Worm (Caenorhabditis elegans) whole organism, late embryonic: ENCODE data around the gene C44C10.12.

Experiments used
- C08G9.2 ChIP-seq: sonication (generic microtip); optimal IDR thresholded peaks from 2 replicates; lab custom pipeline; 2016; ENCODE audit warnings: mild to moderate bottlenecking, missing genetic modification characterization, moderate library complexity, missing compliant biosample characterization
- F13H6.1 ChIP-seq: sonication (generic microtip); optimal IDR thresholded peaks from 2 replicates; lab custom pipeline; 2016; ENCODE audit warnings: missing genetic modification characterization, missing compliant biosample characterization
- K09A11.1 ChIP-seq: sonication (generic microtip); optimal IDR thresholded peaks from 2 replicates; lab custom pipeline; 2017; ENCODE audit warnings: antibody characterized with exemption, mild to moderate bottlenecking, missing genetic modification characterization, missing compliant biosample characterization; ENCODE audit not compliant: insufficient read depth
- ahr-1 ChIP-seq: sonication (generic microtip); optimal IDR thresholded peaks from 2 replicates; lab custom pipeline; 2016; ENCODE audit warnings: missing genetic modification characterization, missing compliant biosample characterization
- ceh-22 ChIP-seq: sonication (generic microtip); optimal IDR thresholded peaks from 2 replicates; lab custom pipeline; 2017; ENCODE audit warnings: missing biosample characterization, missing genetic modification characterization
- ceh-30 ChIP-seq: fragments of 150-350 bp; optimal IDR thresholded peaks from 2 replicates; lab custom pipeline; 2014; ENCODE audit warnings: missing biosample characterization, missing genetic modification characterization
- ceh-31 ChIP-seq: sonication (generic microtip); optimal IDR thresholded peaks from 2 replicates; lab custom pipeline; 2016; ENCODE audit warnings: missing genetic modification characterization, missing compliant biosample characterization
- ceh-34 ChIP-seq: sonication (generic microtip); optimal IDR thresholded peaks from 2 replicates; lab custom pipeline; 2016; ENCODE audit warnings: mild to moderate bottlenecking, missing genetic modification characterization, missing compliant biosample characterization
- ceh-45 ChIP-seq: fragments of 200-800 bp; sonication (Bioruptor generic); IDR thresholded peaks from 2 replicates; pipeline ENCODE4 v1.3.6; 2022; ENCODE audit warnings: missing genetic modification reagents, missing genetic modification characterization, missing compliant biosample characterization
- ceh-6 ChIP-seq: fragments of 200-800 bp; sonication (Bioruptor generic); optimal IDR thresholded peaks from 2 replicates; lab custom pipeline; 2018; ENCODE audit warnings: mild to moderate bottlenecking, missing genetic modification characterization, missing compliant biosample characterization
- dmd-4 ChIP-seq: sonication (generic microtip); optimal IDR thresholded peaks from 2 replicates; lab custom pipeline; 2016; ENCODE audit warnings: borderline replicate concordance, missing genetic modification characterization, missing compliant biosample characterization
- elt-4 ChIP-seq: sonication (generic microtip); optimal IDR thresholded peaks from 2 replicates; lab custom pipeline; 2016; ENCODE audit warnings: missing genetic modification characterization, missing compliant biosample characterization
- ets-4 ChIP-seq: sonication (generic microtip); optimal IDR thresholded peaks from 2 replicates; lab custom pipeline; 2016; ENCODE audit warnings: missing genetic modification characterization, missing compliant biosample characterization
- eyg-1 ChIP-seq: sonication (generic microtip); optimal IDR thresholded peaks from 2 replicates; lab custom pipeline; 2016; ENCODE audit warnings: missing genotype, missing genetic modification characterization, missing compliant biosample characterization
- fax-1 ChIP-seq: sonication (generic microtip); optimal IDR thresholded peaks from 2 replicates; lab custom pipeline; 2016; ENCODE audit warnings: missing genotype, missing genetic modification characterization, missing compliant biosample characterization
- fkh-10 ChIP-seq: fragments of 150-350 bp; optimal IDR thresholded peaks from 2 replicates; lab custom pipeline; 2014; ENCODE audit warnings: missing biosample characterization, missing genetic modification reagents, missing genetic modification characterization
- hlh-15 ChIP-seq: sonication (generic microtip); optimal IDR thresholded peaks from 2 replicates; lab custom pipeline; 2016; ENCODE audit warnings: missing genetic modification characterization, missing compliant biosample characterization
- hlh-30 ChIP-seq: sonication (generic microtip); optimal IDR thresholded peaks from 2 replicates; lab custom pipeline; 2017; ENCODE audit warnings: antibody characterized with exemption, missing genetic modification characterization, missing compliant biosample characterization; ENCODE audit not compliant: insufficient read depth
- hlh-6 ChIP-seq: sonication (generic microtip); optimal IDR thresholded peaks from 2 replicates; lab custom pipeline; 2016; ENCODE audit warnings: missing genotype, missing genetic modification characterization, missing compliant biosample characterization
- hlh-8 ChIP-seq: sonication (generic microtip); optimal IDR thresholded peaks from 2 replicates; lab custom pipeline; 2016; ENCODE audit warnings: missing genotype, missing genetic modification characterization, missing compliant biosample characterization
- lim-6 ChIP-seq: sonication (generic microtip); optimal IDR thresholded peaks from 2 replicates; lab custom pipeline; 2016; ENCODE audit warnings: missing genetic modification characterization, missing compliant biosample characterization
- lin-11 ChIP-seq: fragments of 200-800 bp; sonication (Bioruptor generic); optimal IDR thresholded peaks from 2 replicates; lab custom pipeline; 2018; ENCODE audit warnings: mild to moderate bottlenecking, missing genetic modification characterization, missing compliant biosample characterization
- nhr-11 ChIP-seq: fragments of 150-350 bp; optimal IDR thresholded peaks from 2 replicates; lab custom pipeline; 2014; ENCODE audit warnings: missing biosample characterization, missing genetic modification characterization
- pax-1 ChIP-seq: fragments of 150-350 bp; optimal IDR thresholded peaks from 2 replicates; lab custom pipeline; 2014; ENCODE audit warnings: missing biosample characterization, missing genetic modification characterization
- pha-4 ChIP-seq: fragments of 150-350 bp; optimal IDR thresholded peaks from 2 replicates; lab custom pipeline; 2018; ENCODE audit warnings: missing biosample characterization, missing genetic modification reagents, missing genetic modification characterization
- pqm-1 ChIP-seq: sonication (generic microtip); optimal IDR thresholded peaks from 2 replicates; lab custom pipeline; 2016; ENCODE audit warnings: missing genetic modification characterization, missing compliant biosample characterization
- rnt-1 ChIP-seq: sonication (generic microtip); optimal IDR thresholded peaks from 2 replicates; lab custom pipeline; 2016; ENCODE audit warnings: missing genetic modification characterization, missing compliant biosample characterization
- syd-9 ChIP-seq: sonication (generic microtip); optimal IDR thresholded peaks from 2 replicates; lab custom pipeline; 2016; ENCODE audit warnings: mild to moderate bottlenecking, missing genetic modification characterization, moderate library complexity, missing compliant biosample characterization
- tbx-7 ChIP-seq: sonication (generic microtip); optimal IDR thresholded peaks from 2 replicates; lab custom pipeline; 2016; ENCODE audit warnings: missing genotype, missing genetic modification characterization, missing compliant biosample characterization
- unc-3 ChIP-seq, 2 experiments: fragments of 200-800 bp in 1 of 2; sonication (Bioruptor generic) in 1 of 2; sonication (generic microtip) in 1 of 2; conservative IDR thresholded peaks in 1 of 2; optimal IDR thresholded peaks in 1 of 2; 2 replicates each; pipeline versions ENCODE4 v1.3.6 to Lab custom; 2016 to 2022; ENCODE audit warnings: missing compliant biosample characterization in 2 of 2, missing genetic modification characterization in 2 of 2, missing genetic modification reagents in 1 of 2
- unc-42 ChIP-seq: sonication (generic microtip); optimal IDR thresholded peaks from 2 replicates; lab custom pipeline; 2016; ENCODE audit warnings: missing genotype, missing genetic modification characterization, missing compliant biosample characterization
- zip-5 ChIP-seq: sonication (generic microtip); optimal IDR thresholded peaks from 2 replicates; lab custom pipeline; 2016; ENCODE audit warnings: missing genetic modification characterization, missing compliant biosample characterization
- ztf-16 ChIP-seq: sonication (generic microtip); optimal IDR thresholded peaks from 2 replicates; lab custom pipeline; 2017; ENCODE audit warnings: missing genetic modification characterization, missing compliant biosample characterization

Gene C44C10.12

ce11 chrX:11702236-11702635 is 5.4 kb downstream of the C44C10.12 start, which contains the start of gene C44C10.3:
Gene C44C10.3 (plus strand): TSS chrX:11702536.
- TF ChIP-seq nhr-11 (tag; lab: Kevin White, UChicago), result no peak
- no peak for TF ChIP-seq pax-1 (tag; lab: Kevin White, UChicago)
- no peak for TF ChIP-seq lim-6 (tag; lab: Kevin White, UChicago)
- TF ChIP-seq lin-11, result no peak
- no peak for TF ChIP-seq ceh-34
- TF ChIP-seq hlh-15 (tag; lab: Kevin White, UChicago), result no peak
- TF ChIP-seq ztf-16 (tag; lab: Kevin White, UChicago), result no peak
- no peak for TF ChIP-seq ceh-30 (tag; lab: Kevin White, UChicago)
- TF ChIP-seq ceh-22 (tag; lab: Kevin White, UChicago), result no peak
- no peak for TF ChIP-seq ahr-1 (tag; lab: Kevin White, UChicago)

- TF ChIP-seq unc-42 (peak; percentile 11), dmd-4 (tag; lab: Kevin White, UChicago) (no peak), fax-1 (tag; lab: Kevin White, UChicago) (no peak), eyg-1 (tag; lab: Kevin White, UChicago) (no peak), hlh-6 (tag; lab: Kevin White, UChicago) (no peak)
Measured at ce11 chrX:11710229-11710628, 13.4 kb downstream of the C44C10.12 start, which contains the start of gene C44C10.11. Gene C44C10.11 (minus strand): TSS chrX:11710343.

- TF ChIP-seq hlh-8 (tag; lab: Kevin White, UChicago) (no peak), ceh-45 (GFP tag; lab: Robert Waterston, UW) (0 out of 2 replicates have a peak, but pooled peaks have one; percentile 14), ets-4 (tag; lab: Kevin White, UChicago) (no peak), elt-4 (tag; lab: Kevin White, UChicago) (peak; percentile 69), pha-4 (tag; lab: Kevin White, UChicago) (no peak)
Measured at ce11 chrX:11711437-11712080, 14.8 kb downstream of the C44C10.12 start.

ce11 chrX:11712230-11712853 is 15.5 kb downstream of the C44C10.12 start, which contains the start of gene col-180:
Gene col-180 (minus strand): TSS chrX:11712280.
- TF ChIP-seq ceh-31, result no peak
- no peak for TF ChIP-seq ceh-6
- no peak for TF ChIP-seq F13H6.1 (tag; lab: Kevin White, UChicago)
- no peak for TF ChIP-seq zip-5 (tag; lab: Kevin White, UChicago)
- no peak for TF ChIP-seq C08G9.2 (tag; lab: Kevin White, UChicago)
- no peak for TF ChIP-seq ceh-30 (tag; lab: Kevin White, UChicago)
- TF ChIP-seq tbx-7 (tag; lab: Kevin White, UChicago), result no peak
- no peak for TF ChIP-seq ceh-45 (GFP tag; lab: Robert Waterston, UW)
- no peak for TF ChIP-seq rnt-1
- TF ChIP-seq hlh-8 (tag; lab: Kevin White, UChicago), result no peak
- TF ChIP-seq pqm-1 (tag; lab: Kevin White, UChicago), result no peak
- no peak for TF ChIP-seq fkh-10 (GFP tag; lab: Kevin White, UChicago)
- TF ChIP-seq hlh-30 (tag; lab: Kevin White, UChicago), result no peak

- TF ChIP-seq K09A11.1 (no peak), lin-11 (no peak), unc-42 (no peak), F13H6.1 (tag; lab: Kevin White, UChicago) (no peak), unc-3 (GFP tag; conservative IDR thresholded peaks at IDR 0.05; lab: Robert Waterston, UW) (no peak), unc-3 (tag; optimal IDR thresholded peaks at IDR 0.05; lab: Kevin White, UChicago) (no peak), fax-1 (tag; lab: Kevin White, UChicago) (no peak), syd-9 (tag; lab: Kevin White, UChicago) (no peak), C08G9.2 (tag; lab: Kevin White, UChicago) (no peak), ets-4 (tag; lab: Kevin White, UChicago) (no peak)
Measured at ce11 chrX:11716463-11716960, 19.7 kb downstream of the C44C10.12 start, which contains the start of gene C44C10.9. Gene C44C10.9 (minus strand): TSS chrX:11716513.
